Fruit fly (Drosophila melanogaster) whole organism, embryonic: ENCODE results near the gene Pp1-13C.

Source experiments
- CG10274 ChIP-seq: fragments of 200-800 bp; sonication (Bioruptor generic); optimal IDR thresholded peaks from 3 replicates; lab custom pipeline; 2017; ENCODE audit warnings: missing biosample characterization, mild to moderate bottlenecking, missing genetic modification characterization
- CG11560 ChIP-seq: fragments of 200-800 bp; sonication (Bioruptor generic); IDR thresholded peaks from 3 replicates; pipeline ENCODE4 v1.3.6; 2022; ENCODE audit warnings: missing biosample characterization, missing genetic modification characterization
- CG12236 ChIP-seq: fragments of 200-800 bp; sonication (Bioruptor generic); optimal IDR thresholded peaks from 2 replicates; lab custom pipeline; 2016; ENCODE audit warnings: missing biosample characterization, missing genetic modification characterization
- CG12299 ChIP-seq: fragments of 200-800 bp; sonication (Bioruptor generic); optimal IDR thresholded peaks from 2 replicates; lab custom pipeline; 2018; ENCODE audit warnings: missing biosample characterization, mild to moderate bottlenecking, missing genetic modification characterization
- CG12942 ChIP-seq: fragments of 200-800 bp; sonication (Bioruptor generic); optimal IDR thresholded peaks from 3 replicates; lab custom pipeline; 2016; ENCODE audit warnings: missing biosample characterization, missing genetic modification characterization
- CG14050 ChIP-seq: fragments of 200-800 bp; sonication (Bioruptor generic); IDR thresholded peaks from 3 replicates; pipeline ENCODE4 v1.3.6; 2022; ENCODE audit warnings: missing biosample characterization, missing genetic modification characterization
- CG14667 ChIP-seq: fragments of 200-800 bp; sonication (Bioruptor generic); IDR thresholded peaks from 2 replicates; pipeline ENCODE4 v1.3.6; 2022; ENCODE audit warnings: missing biosample characterization, missing genetic modification characterization
- CG1603 ChIP-seq: fragments of 200-800 bp; sonication (Bioruptor generic); optimal IDR thresholded peaks from 2 replicates; lab custom pipeline; 2019; ENCODE audit warnings: missing biosample characterization, mild to moderate bottlenecking, missing genetic modification characterization, moderate library complexity
- CG32772 ChIP-seq: fragments of 200-800 bp; sonication (Bioruptor generic); IDR thresholded peaks from 2 replicates; pipeline ENCODE4 v1.3.6; 2022; ENCODE audit warnings: missing biosample characterization, missing genetic modification characterization
- CG33213 ChIP-seq: fragments of 200-800 bp; sonication (Bioruptor generic); optimal IDR thresholded peaks from 3 replicates; lab custom pipeline; 2016; ENCODE audit warnings: missing biosample characterization, missing genetic modification characterization
- CG7271 ChIP-seq: fragments of 200-800 bp; sonication (Bioruptor generic); optimal IDR thresholded peaks from 2 replicates; lab custom pipeline; 2018; ENCODE audit warnings: missing biosample characterization, mild to moderate bottlenecking, missing genetic modification characterization, moderate library complexity
- CG8290 ChIP-seq, 3 experiments: fragments of 200-800 bp; sonication (Bioruptor generic); optimal IDR thresholded peaks; 2 replicates each; lab custom pipeline; 2016 to 2019; ENCODE audit warnings: missing biosample characterization in 3 of 3, missing genetic modification characterization in 3 of 3, mild to moderate bottlenecking in 2 of 3, moderate library complexity in 1 of 3
- CG9932 ChIP-seq: fragments of 200-800 bp; sonication (Bioruptor generic); IDR thresholded peaks from 2 replicates; pipeline ENCODE4 v1.3.6; 2022; ENCODE audit warnings: missing biosample characterization, missing genetic modification characterization
- Chrac-16 ChIP-seq: fragments of 200-800 bp; sonication (Bioruptor generic); optimal IDR thresholded peaks from 3 replicates; lab custom pipeline; 2016; ENCODE audit warnings: missing biosample characterization, missing genetic modification characterization
- Dad ChIP-seq: fragments of 200-800 bp; sonication (Bioruptor generic); optimal IDR thresholded peaks from 3 replicates; lab custom pipeline; 2016; ENCODE audit warnings: missing biosample characterization, missing genetic modification characterization
- Dbx ChIP-seq: fragments of 200-800 bp; sonication (Bioruptor generic); IDR thresholded peaks from 3 replicates; pipeline ENCODE4 v1.3.6; 2022; ENCODE audit warnings: missing biosample characterization, missing genetic modification characterization
- Dfd ChIP-seq, 2 experiments: fragments of >200 bp; optimal IDR thresholded peaks; 2 replicates each; lab custom pipeline; 2017; ENCODE audit warnings: missing biosample characterization in 2 of 2, missing genetic modification characterization in 2 of 2
- Dip3 ChIP-seq: fragments of 200-800 bp; sonication (Bioruptor generic); optimal IDR thresholded peaks from 3 replicates; lab custom pipeline; 2016; ENCODE audit warnings: missing biosample characterization, missing genetic modification characterization
- E2f2 ChIP-seq: fragments of 200-800 bp; sonication (Bioruptor generic); IDR thresholded peaks from 2 replicates; pipeline ENCODE4 v1.3.6; 2022; ENCODE audit warnings: missing biosample characterization, missing genetic modification characterization
- ERR ChIP-seq: fragments of 200-800 bp; sonication (Bioruptor generic); optimal IDR thresholded peaks from 2 replicates; lab custom pipeline; 2016; ENCODE audit warnings: missing biosample characterization, missing genetic modification characterization
- Fer1 ChIP-seq: fragments of 200-800 bp; sonication (Bioruptor generic); optimal IDR thresholded peaks from 2 replicates; lab custom pipeline; 2017; ENCODE audit warnings: missing biosample characterization, mild to moderate bottlenecking, missing genetic modification characterization
- Gsc ChIP-seq: fragments of 200-800 bp; sonication (Bioruptor generic); IDR thresholded peaks from 2 replicates; pipeline ENCODE4 v1.3.6; 2022; ENCODE audit warnings: missing biosample characterization, missing genetic modification characterization
- HLHmδ ChIP-seq: fragments of 200-800 bp; sonication (Bioruptor generic); optimal IDR thresholded peaks from 2 replicates; lab custom pipeline; 2018; ENCODE audit warnings: missing biosample characterization, mild to moderate bottlenecking, missing genetic modification characterization, moderate library complexity
- Hr3 ChIP-seq: fragments of 200-800 bp; sonication (Bioruptor generic); optimal IDR thresholded peaks from 3 replicates; lab custom pipeline; 2016; ENCODE audit warnings: missing biosample characterization, missing genetic modification characterization
- Hr51 ChIP-seq, 2 experiments: fragments of 200-800 bp; sonication (Bioruptor generic); optimal IDR thresholded peaks; 2 replicates in 1 of 2; 3 replicates in 1 of 2; lab custom pipeline; 2016 to 2018; ENCODE audit warnings: missing biosample characterization in 2 of 2, missing genetic modification characterization in 2 of 2, mild to moderate bottlenecking in 1 of 2, moderate library complexity in 1 of 2
- Hr78 ChIP-seq, 2 experiments: fragments of 200-800 bp in 1 of 2; fragments of >200 bp in 1 of 2; sonication (Bioruptor generic) in 1 of 2; optimal IDR thresholded peaks; 2 replicates each; lab custom pipeline; 2017 to 2019; ENCODE audit warnings: missing biosample characterization in 2 of 2, missing genetic modification characterization in 2 of 2, mild to moderate bottlenecking in 1 of 2, moderate library complexity in 1 of 2
- Poxn ChIP-seq: fragments of 200-800 bp; sonication (Bioruptor generic); IDR thresholded peaks from 2 replicates; pipeline ENCODE4 v1.3.6; 2022; ENCODE audit warnings: missing biosample characterization, missing genetic modification characterization
- Vsx1 ChIP-seq: fragments of 200-800 bp; sonication (Bioruptor generic); optimal IDR thresholded peaks from 2 replicates; lab custom pipeline; 2017; ENCODE audit warnings: missing biosample characterization, mild to moderate bottlenecking, missing genetic modification characterization, missing genetic modification reagents
- al ChIP-seq: fragments of 200-800 bp; sonication (Bioruptor generic); IDR thresholded peaks from 2 replicates; pipeline ENCODE4 v1.3.6; 2022; ENCODE audit warnings: missing biosample characterization, missing genetic modification characterization
- aop ChIP-seq: fragments of 200-800 bp; sonication (Bioruptor generic); IDR thresholded peaks from 2 replicates; pipeline ENCODE4 v1.3.6; 2022; ENCODE audit warnings: missing biosample characterization, missing genetic modification characterization
- ash1 ChIP-seq: fragments of 200-800 bp; sonication (Bioruptor generic); optimal IDR thresholded peaks from 2 replicates; lab custom pipeline; 2018; ENCODE audit warnings: missing biosample characterization, mild to moderate bottlenecking, missing genetic modification characterization
- az2 ChIP-seq: fragments of 200-800 bp; sonication (Bioruptor generic); optimal IDR thresholded peaks from 3 replicates; lab custom pipeline; 2016; ENCODE audit warnings: missing biosample characterization, missing genetic modification characterization
- bowl ChIP-seq: fragments of 200-800 bp; sonication (Bioruptor generic); IDR thresholded peaks from 2 replicates; pipeline ENCODE4 v1.3.6; 2022; ENCODE audit warnings: missing biosample characterization, missing genetic modification characterization
- ewg ChIP-seq: fragments of 200-800 bp; sonication (Bioruptor generic); optimal IDR thresholded peaks from 3 replicates; lab custom pipeline; 2017; ENCODE audit warnings: mild to moderate bottlenecking, missing biosample characterization, missing genetic modification reagents, missing genetic modification characterization
- eyg ChIP-seq: fragments of 200-800 bp; sonication (Bioruptor generic); optimal IDR thresholded peaks from 3 replicates; lab custom pipeline; 2016; ENCODE audit warnings: missing biosample characterization, missing genetic modification characterization
- fd102C ChIP-seq: fragments of 200-800 bp; sonication (Bioruptor generic); optimal IDR thresholded peaks from 2 replicates; lab custom pipeline; 2018; ENCODE audit warnings: missing biosample characterization, mild to moderate bottlenecking, missing genetic modification characterization, moderate library complexity
- gfzf ChIP-seq: fragments of 200-800 bp; sonication (Bioruptor generic); optimal IDR thresholded peaks from 2 replicates; lab custom pipeline; 2016; ENCODE audit warnings: missing biosample characterization, mild to moderate bottlenecking, missing genetic modification characterization, moderate library complexity
- gt ChIP-seq: fragments of 200-800 bp; sonication (Bioruptor generic); IDR thresholded peaks from 2 replicates; pipeline ENCODE4 v1.3.6; 2022; ENCODE audit warnings: missing biosample characterization, missing genetic modification characterization
- insv ChIP-seq, 2 experiments: fragments of 200-800 bp; sonication (Bioruptor generic); optimal IDR thresholded peaks; 3 replicates each; lab custom pipeline; 2016 to 2018; ENCODE audit warnings: missing biosample characterization in 2 of 2, missing genetic modification characterization in 2 of 2
- pfk ChIP-seq: fragments of 200-800 bp; sonication (Bioruptor generic); optimal IDR thresholded peaks from 2 replicates; lab custom pipeline; 2018; ENCODE audit warnings: missing biosample characterization, mild to moderate bottlenecking, missing genetic modification characterization, moderate library complexity
- pho ChIP-seq: fragments of 200-800 bp; sonication (Bioruptor generic); optimal IDR thresholded peaks from 2 replicates; lab custom pipeline; 2016; ENCODE audit warnings: missing biosample characterization, missing genetic modification characterization
- salm ChIP-seq: fragments of 200-800 bp; sonication (Bioruptor generic); optimal IDR thresholded peaks from 2 replicates; lab custom pipeline; 2018; ENCODE audit warnings: missing biosample characterization, mild to moderate bottlenecking, missing genetic modification characterization
- sens-2 ChIP-seq: fragments of 200-800 bp; sonication (Bioruptor generic); IDR thresholded peaks from 2 replicates; pipeline ENCODE4 v1.3.6; 2022; ENCODE audit warnings: missing biosample characterization, missing genetic modification characterization
- so ChIP-seq: fragments of 200-800 bp; sonication (Bioruptor generic); IDR thresholded peaks from 3 replicates; pipeline ENCODE4 v1.3.6; 2022; ENCODE audit warnings: missing biosample characterization, missing genetic modification characterization
- sob ChIP-seq: fragments of 200-800 bp; sonication (Bioruptor generic); IDR thresholded peaks from 2 replicates; pipeline ENCODE4 v1.3.6; 2022; ENCODE audit warnings: missing biosample characterization, missing genetic modification characterization
- ssp ChIP-seq: fragments of 200-800 bp; sonication (Bioruptor generic); IDR thresholded peaks from 2 replicates; pipeline ENCODE4 v1.3.6; 2022; ENCODE audit warnings: missing biosample characterization, missing genetic modification characterization
- tna ChIP-seq: fragments of 200-800 bp; sonication (Bioruptor generic); IDR thresholded peaks from 2 replicates; pipeline ENCODE4 v1.3.6; 2022; ENCODE audit warnings: missing biosample characterization, missing genetic modification characterization; ENCODE audit not compliant: partially characterized antibody
- usp ChIP-seq: fragments of >200 bp; optimal IDR thresholded peaks from 2 replicates; lab custom pipeline; 2017; ENCODE audit warnings: missing biosample characterization, missing genetic modification characterization
- zen2 ChIP-seq: fragments of 200-800 bp; sonication (Bioruptor generic); IDR thresholded peaks from 3 replicates; pipeline ENCODE4 v1.3.6; 2022; ENCODE audit warnings: missing biosample characterization, missing genetic modification characterization; ENCODE audit not compliant: partially characterized antibody

Pp1-13C gene

DNA sequence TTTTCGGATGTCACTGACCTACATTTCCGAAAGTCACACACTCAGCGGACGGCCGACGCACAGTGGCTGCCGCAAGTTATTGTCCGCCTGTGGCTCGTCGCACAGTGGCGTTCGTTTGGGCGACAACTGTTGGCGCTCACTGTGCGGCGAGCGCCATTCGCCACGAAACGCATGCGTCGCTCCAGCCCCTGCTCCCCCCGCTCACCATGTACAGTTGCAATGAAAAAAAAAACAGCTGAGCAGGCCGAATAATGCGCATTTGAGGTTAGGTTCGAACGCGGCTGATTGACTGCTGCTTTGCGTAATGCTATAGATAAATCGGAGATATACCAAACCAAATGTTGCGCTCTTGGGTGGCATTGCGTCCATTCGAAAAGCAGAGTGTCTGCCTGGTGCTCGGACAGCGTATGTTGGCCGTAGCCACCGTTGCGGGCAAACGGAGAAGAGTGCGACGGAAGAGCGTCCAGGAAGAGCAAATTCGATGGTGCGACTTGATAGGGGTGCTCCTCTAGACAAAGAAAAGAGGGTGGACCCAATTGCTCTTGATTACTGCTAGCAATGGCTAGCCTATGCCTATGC, 37.5 kb downstream of the Pp1-13C start (continued):
- TF ChIP-seq az2 (GFP tag; lab: Kevin White, UChicago) (peak; percentile 84), Fer1 (GFP tag; lab: Kevin White, UChicago) (peak; percentile 90), eyg (GFP tag; lab: Kevin White, UChicago) (peak; percentile 65), CG14667 (GFP tag; lab: Robert Waterston, UW) (peak; percentile 87), CG10274 (GFP tag; lab: Kevin White, UChicago) (peak; percentile 65), al (GFP tag; lab: Robert Waterston, UW) (peak; percentile 83), ERR (GFP tag; lab: Kevin White, UChicago) (peak; percentile 93), Hr3 (peak; percentile 94), sob (GFP tag; lab: Robert Waterston, UW) (peak; percentile 93), insv (GFP tag; optimal IDR thresholded peaks at IDR 0.05; lab: Kevin White, UChicago) (peak in 1 of 2 experiments; percentile 39), tna (GFP tag; lab: Robert Waterston, UW) (no peak), gt (GFP tag; lab: Robert Waterston, UW) (peak; percentile 51; the same call in 1 of the 2 replicates), pho (GFP tag; lab: Kevin White, UChicago) (peak; percentile 84), ewg (GFP tag; lab: Kevin White, UChicago) (peak; percentile 94), CG32772 (GFP tag; lab: Robert Waterston, UW) (peak; percentile 94), salm (tag; lab: Kevin White, UChicago) (peak; percentile 14), ssp (GFP tag; lab: Robert Waterston, UW) (peak; percentile 77), HLHmδ (peak; percentile 83), aop (GFP tag; lab: Robert Waterston, UW) (peak; percentile 87), Dip3 (GFP tag; lab: Kevin White, UChicago) (peak; percentile 75), Dad (GFP tag; lab: Kevin White, UChicago) (peak; percentile 84), Poxn (GFP tag; lab: Robert Waterston, UW) (peak; percentile 68), E2f2 (GFP tag; lab: Robert Waterston, UW) (peak; percentile 66; the same call in 1 of the 2 replicates), ash1 (GFP tag; lab: Kevin White, UChicago) (peak; percentile 76), Dfd (GFP tag; optimal IDR thresholded peaks at IDR 0.05; lab: Kevin White, UChicago) (no peak), pfk (GFP tag; lab: Kevin White, UChicago) (peak; percentile 63), CG12299 (tag; lab: Kevin White, UChicago) (peak; percentile 45), gfzf (peak; percentile 21), Gsc (no peak; the same call in 1 of the 2 replicates), Dbx (GFP tag; lab: Robert Waterston, UW) (peak; percentile 94), zen2 (GFP tag; lab: Robert Waterston, UW) (peak; percentile 62; the same call in 2 of the 3 replicates), fd102C (GFP tag; lab: Kevin White, UChicago) (no peak), CG12236 (peak; percentile 36), sens-2 (GFP tag; lab: Robert Waterston, UW) (peak; percentile 75; the same call in 1 of the 2 replicates), CG11560 (tag; lab: Robert Waterston, UW) (peak; percentile 76; the same call in 2 of the 3 replicates), CG9932 (peak; percentile 96), CG8290 (GFP tag; optimal IDR thresholded peaks at IDR 0.05; lab: Kevin White, UChicago) (peak; percentile 67), CG8290 (tag; optimal IDR thresholded peaks at IDR 0.05; lab: Kevin White, UChicago) (peak; percentile 32 to 97), Hr51 (GFP tag; optimal IDR thresholded peaks at IDR 0.05; lab: Kevin White, UChicago) (peak; percentile 63 to 80), so (GFP tag; lab: Robert Waterston, UW) (peak; percentile 87), usp (GFP tag; lab: Kevin White, UChicago) (no peak), Hr78 (GFP tag; optimal IDR thresholded peaks at IDR 0.05; lab: Kevin White, UChicago) (peak in 1 of 2 experiments; percentile 48), CG12942 (peak; percentile 79), Chrac-16 (peak; percentile 85), CG14050 (GFP tag; lab: Robert Waterston, UW) (peak; percentile 81), Vsx1 (GFP tag; lab: Kevin White, UChicago) (peak; percentile 59), CG1603 (tag; lab: Kevin White, UChicago) (peak; percentile 85), CG7271 (tag; lab: Kevin White, UChicago) (no peak), CG33213 (peak; percentile 79), bowl (GFP tag; lab: Robert Waterston, UW) (peak; percentile 71; the same call in 1 of the 2 replicates)
